Fruit fly (Drosophila melanogaster): ENCODE measurements around the gene Diedel.

Diedel gene

DNA sequence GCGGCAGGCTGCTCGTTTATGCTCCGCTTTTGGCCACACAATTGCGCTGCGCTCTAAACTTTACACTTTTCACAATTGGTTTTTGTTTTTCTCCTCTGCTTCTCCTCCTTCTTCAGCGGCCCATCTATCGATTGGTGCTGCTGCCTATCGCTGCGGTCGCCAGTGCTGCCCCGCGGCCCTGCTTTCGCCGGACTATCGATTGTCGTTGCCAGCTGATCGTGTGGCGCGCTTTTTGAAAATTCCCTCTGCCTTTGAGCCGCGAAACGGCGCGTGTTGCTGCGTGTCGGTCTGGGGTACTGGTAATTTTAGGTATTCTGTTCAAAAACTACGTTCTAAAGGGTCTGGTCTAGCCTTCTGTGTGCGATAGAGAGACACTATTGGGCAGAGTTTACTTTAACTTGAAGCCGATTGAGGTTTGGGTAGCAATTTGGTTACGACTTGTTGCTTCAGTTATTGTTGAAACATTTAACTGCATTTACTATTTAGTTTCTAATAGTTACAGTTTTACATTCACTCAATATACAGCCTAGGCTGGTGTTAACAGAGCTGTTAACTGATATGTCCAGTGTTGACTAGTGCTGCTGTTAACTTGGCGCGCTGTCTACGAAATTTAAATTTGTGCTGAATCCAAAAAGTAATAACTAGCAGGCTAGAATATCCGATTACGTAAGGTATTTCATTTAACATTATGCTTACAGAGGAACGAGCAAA, 9.9 kb downstream of the Diedel start, which contains the start of gene Trc8 (continued):
- TF ChIP-seq MESR4 (GFP tag; optimal IDR thresholded peaks at IDR 0.05) (peak; percentile 65), CG33557 (GFP tag; optimal IDR thresholded peaks at IDR 0.05) (no peak), Ravus (GFP tag; IDR thresholded peaks at IDR 0.05) (no peak), CG3065 (GFP tag; optimal IDR thresholded peaks at IDR 0.05) (no peak), grau (tag; optimal IDR thresholded peaks at IDR 0.05) (no peak), Sry-β (GFP tag; optimal IDR thresholded peaks at IDR 0.05) (peak; percentile 29), pita (GFP tag; optimal IDR thresholded peaks at IDR 0.05) (no peak), CG3995 (GFP tag; optimal IDR thresholded peaks at IDR 0.05) (no peak), Elba2 (GFP tag; optimal IDR thresholded peaks at IDR 0.05) (no peak), Scr (GFP tag; IDR thresholded peaks at IDR 0.05; ENCODE audit: partially characterized antibody) (peak; percentile 82), CG4328 (GFP tag; optimal IDR thresholded peaks at IDR 0.05) (no peak), ato (GFP tag; IDR thresholded peaks at IDR 0.05; ENCODE audit: partially characterized antibody) (peak; percentile 93), CG10209 (GFP tag; optimal IDR thresholded peaks at IDR 0.05) (no peak), H15 (GFP tag; IDR thresholded peaks at IDR 0.05) (no peak), MTF-1 (GFP tag; optimal IDR thresholded peaks at IDR 0.05; ENCODE audit: borderline replicate concordance) (no peak), Atf6 (GFP tag; IDR thresholded peaks at IDR 0.05) (no peak), CG13287 (GFP tag; IDR thresholded peaks at IDR 0.05; ENCODE audit: partially characterized antibody) (peak; percentile 90), CG2129 (GFP tag; IDR thresholded peaks at IDR 0.05; ENCODE audit: partially characterized antibody) (peak; percentile 56), crol (GFP tag; IDR thresholded peaks at IDR 0.05) (peak; percentile 58), CG14710 (tag; optimal IDR thresholded peaks at IDR 0.05) (peak; percentile 100), CG31365 (tag; optimal IDR thresholded peaks at IDR 0.05) (no peak), ara (GFP tag; IDR thresholded peaks at IDR 0.05) (no peak), CG11456 (GFP tag; IDR thresholded peaks at IDR 0.05) (0 out of 3 replicates have a peak, but pooled peaks have one; percentile 30), az2 (GFP tag; optimal IDR thresholded peaks at IDR 0.05) (no peak), CG18619 (GFP tag; optimal IDR thresholded peaks at IDR 0.05) (no peak), vfl (GFP tag; optimal IDR thresholded peaks at IDR 0.05) (no peak), pzg (GFP tag; optimal IDR thresholded peaks at IDR 0.05) (peak; percentile 92), cato (GFP tag; optimal IDR thresholded peaks at IDR 0.05; ENCODE audit: borderline replicate concordance) (no peak), en (GFP tag; optimal IDR thresholded peaks at IDR 0.05) (no peak), nerfin-2 (GFP tag; IDR thresholded peaks at IDR 0.05; ENCODE audit: partially characterized antibody) (peak; percentile 90), Trl (optimal IDR thresholded peaks at IDR 0.05) (no peak), Trl (GFP tag; optimal IDR thresholded peaks at IDR 0.05) (no peak), gcm (GFP tag; optimal IDR thresholded peaks at IDR 0.05) (no peak), Gsc (GFP tag; IDR thresholded peaks at IDR 0.05) (no peak), fd102C (GFP tag; optimal IDR thresholded peaks at IDR 0.05) (no peak), CG17829 (tag; optimal IDR thresholded peaks at IDR 0.05) (peak; percentile 59), HLH3B (GFP tag; IDR thresholded peaks at IDR 0.05) (no peak), al (GFP tag; IDR thresholded peaks at IDR 0.05) (no peak), psq (GFP tag; optimal IDR thresholded peaks at IDR 0.05) (peak; percentile 97), Hr39 (optimal IDR thresholded peaks at IDR 0.05) (no peak), CG4707 (GFP tag; optimal IDR thresholded peaks at IDR 0.05) (no peak), BEAF-32 (GFP tag; optimal IDR thresholded peaks at IDR 0.05) (peak; percentile 88), stc (GFP tag; IDR thresholded peaks at IDR 0.05) (no peak), CG1024 (GFP tag; IDR thresholded peaks at IDR 0.05) (no peak), oc (tag; optimal IDR thresholded peaks at IDR 0.05) (no peak), CG17568 (GFP tag; optimal IDR thresholded peaks at IDR 0.05) (no peak), hb (GFP tag; IDR thresholded peaks at IDR 0.05; ENCODE audit: partially characterized antibody) (peak; percentile 73; the same call in 2 of the 3 replicates), B-H1 (GFP tag; IDR thresholded peaks at IDR 0.05) (no peak), CG7556 (GFP tag; optimal IDR thresholded peaks at IDR 0.05) (no peak), Doc3 (GFP tag; IDR thresholded peaks at IDR 0.05; ENCODE audit: partially characterized antibody) (peak; percentile 65)
